Fruit fly (Drosophila melanogaster) whole organism, pupa: ENCODE results near the gene CG7294.

Source experiments
- CG10348 ChIP-seq: fragments of 200-800 bp; sonication (Bioruptor generic); IDR thresholded peaks from 2 replicates; pipeline ENCODE4 v1.3.6; 2022; ENCODE audit warnings: missing biosample characterization, missing genetic modification characterization
- CG12605 ChIP-seq: fragments of 200-800 bp; sonication (Bioruptor generic); IDR thresholded peaks from 2 replicates; pipeline ENCODE4 v1.3.6; 2022; ENCODE audit warnings: missing biosample characterization, missing genetic modification characterization
- CG13204 ChIP-seq: fragments of 200-800 bp; sonication (Bioruptor generic); optimal IDR thresholded peaks from 2 replicates; lab custom pipeline; 2018; ENCODE audit warnings: missing biosample characterization, mild to moderate bottlenecking, missing genetic modification characterization, moderate library complexity
- CG14655 ChIP-seq: fragments of 200-800 bp; sonication (Bioruptor generic); optimal IDR thresholded peaks from 3 replicates; lab custom pipeline; 2017; ENCODE audit warnings: mild to moderate bottlenecking, missing biosample characterization, missing genetic modification reagents, missing genetic modification characterization
- CG15710 ChIP-seq: fragments of 200-800 bp; sonication (Bioruptor generic); optimal IDR thresholded peaks from 2 replicates; lab custom pipeline; 2018; ENCODE audit warnings: missing biosample characterization, mild to moderate bottlenecking, missing genetic modification characterization, moderate library complexity
- CG17806 ChIP-seq: fragments of 200-800 bp; sonication (Bioruptor generic); optimal IDR thresholded peaks from 2 replicates; lab custom pipeline; 2018; ENCODE audit warnings: missing biosample characterization, mild to moderate bottlenecking, missing genetic modification characterization, moderate library complexity
- CG32121 ChIP-seq: fragments of 200-800 bp; sonication (Bioruptor generic); IDR thresholded peaks from 2 replicates; pipeline ENCODE4 v1.3.6; 2022; ENCODE audit warnings: missing biosample characterization, missing genetic modification characterization
- CG34367 ChIP-seq: fragments of 200-800 bp; sonication (Bioruptor generic); optimal IDR thresholded peaks from 2 replicates; lab custom pipeline; 2018; ENCODE audit warnings: missing biosample characterization, mild to moderate bottlenecking, missing genetic modification characterization
- CG4496 ChIP-seq: fragments of 200-800 bp; sonication (Bioruptor generic); IDR thresholded peaks from 3 replicates; pipeline ENCODE4 v1.3.6; 2022; ENCODE audit warnings: missing biosample characterization, missing genetic modification characterization
- CG8159 ChIP-seq: fragments of 200-800 bp; sonication (Bioruptor generic); optimal IDR thresholded peaks from 3 replicates; lab custom pipeline; 2018; ENCODE audit warnings: missing biosample characterization, mild to moderate bottlenecking, missing genetic modification characterization, moderate library complexity
- CG8301 ChIP-seq: fragments of 200-800 bp; sonication (Bioruptor generic); optimal IDR thresholded peaks from 2 replicates; lab custom pipeline; 2018; ENCODE audit warnings: missing biosample characterization, mild to moderate bottlenecking, missing genetic modification characterization
- CG9948 ChIP-seq: fragments of 200-800 bp; sonication (Bioruptor generic); optimal IDR thresholded peaks from 2 replicates; lab custom pipeline; 2018; ENCODE audit warnings: missing biosample characterization, mild to moderate bottlenecking, missing genetic modification characterization, moderate library complexity
- D1 ChIP-seq: fragments of 200-800 bp; sonication (Bioruptor generic); optimal IDR thresholded peaks from 2 replicates; lab custom pipeline; 2018; ENCODE audit warnings: missing biosample characterization, mild to moderate bottlenecking, missing genetic modification characterization, moderate library complexity
- EcR ChIP-seq: fragments of 200-800 bp; sonication (Bioruptor generic); optimal IDR thresholded peaks from 3 replicates; lab custom pipeline; 2019; ENCODE audit warnings: missing biosample characterization, missing genetic modification characterization, mild to moderate bottlenecking, moderate library complexity, missing genetic modification reagents
- Ets98B ChIP-seq: fragments of 200-800 bp; sonication (Bioruptor generic); IDR thresholded peaks from 2 replicates; pipeline ENCODE4 v1.3.6; 2022; ENCODE audit warnings: missing biosample characterization, missing genetic modification characterization
- Pif1A ChIP-seq: fragments of 200-800 bp; sonication (Bioruptor generic); optimal IDR thresholded peaks from 3 replicates; lab custom pipeline; 2016; ENCODE audit warnings: missing biosample characterization, missing genetic modification characterization
- Pif1B ChIP-seq: fragments of 200-800 bp; sonication (Bioruptor generic); optimal IDR thresholded peaks from 3 replicates; lab custom pipeline; 2016; ENCODE audit warnings: missing biosample characterization, missing genetic modification characterization
- Snoo ChIP-seq: fragments of 200-800 bp; sonication (Bioruptor generic); optimal IDR thresholded peaks from 3 replicates; lab custom pipeline; 2017; ENCODE audit warnings: missing biosample characterization, mild to moderate bottlenecking, missing genetic modification characterization, inconsistent platforms
- fd96Ca ChIP-seq: fragments of 200-800 bp; sonication (Bioruptor generic); IDR thresholded peaks from 3 replicates; pipeline ENCODE4 v1.3.6; 2022; ENCODE audit warnings: missing biosample characterization, missing genetic modification characterization
- gl ChIP-seq: fragments of 200-800 bp; sonication (Bioruptor generic); optimal IDR thresholded peaks from 2 replicates; lab custom pipeline; 2018; ENCODE audit warnings: missing biosample characterization, mild to moderate bottlenecking, missing genetic modification characterization
- rn ChIP-seq: fragments of 200-800 bp; sonication (Bioruptor generic); IDR thresholded peaks from 2 replicates; pipeline ENCODE4 v1.3.6; 2022; ENCODE audit warnings: missing biosample characterization, missing genetic modification characterization

Gene CG7294

dm6 chr2L:10689221-10690034, at the start of gene CG7294:
Gene CG7294 (minus strand): TSS chr2L:10689271.
- TF ChIP-seq CG8159 (tag; lab: Kevin White, UChicago): no peak

- TF ChIP-seq CG12605 (GFP tag; lab: Robert Waterston, UW) (no peak), EcR (GFP tag; lab: Kevin White, UChicago) (no peak), Pif1B (GFP tag; lab: Kevin White, UChicago) (no peak), CG15710 (peak; percentile 10), Pif1A (GFP tag; lab: Kevin White, UChicago) (no peak), gl (tag; lab: Kevin White, UChicago) (no peak), Ets98B (GFP tag; lab: Robert Waterston, UW) (peak; percentile 82), CG8159 (tag; lab: Kevin White, UChicago) (peak; percentile 35), rn (GFP tag; lab: Robert Waterston, UW) (no peak), CG34367 (tag; lab: Kevin White, UChicago) (no peak), Snoo (tag; lab: Kevin White, UChicago) (no peak), CG4496 (peak; percentile 75), CG13204 (GFP tag; lab: Kevin White, UChicago) (no peak), CG32121 (peak; percentile 80), CG17806 (tag; lab: Kevin White, UChicago) (peak; percentile 21), D1 (tag; lab: Kevin White, UChicago) (no peak), fd96Ca (GFP tag; lab: Robert Waterston, UW) (peak; percentile 91), CG8301 (no peak), CG10348 (GFP tag; lab: Robert Waterston, UW) (no peak), CG9948 (tag; lab: Kevin White, UChicago) (no peak), CG14655 (GFP tag; lab: Kevin White, UChicago) (no peak)
Measured at dm6 chr2L:10736993-10737756, 48.1 kb upstream of the CG7294 start, which contains the start of the genes Vha16-5 and CG12299. Gene Vha16-5 (minus strand): TSS chr2L:10737043. Gene CG12299 (plus strand): TSS chr2L:10737345.

- no peak for TF ChIP-seq CG9948 (tag; lab: Kevin White, UChicago)
- 0 out of 3 replicates have a peak, but pooled peaks have one; percentile 16 for TF ChIP-seq CG4496
- no peak for TF ChIP-seq CG13204 (GFP tag; lab: Kevin White, UChicago)
- TF ChIP-seq CG8159 (tag; lab: Kevin White, UChicago): no peak
- TF ChIP-seq CG17806 (tag; lab: Kevin White, UChicago): no peak
Measured at dm6 chr2L:10735923-10736322, 46.9 kb upstream of the CG7294 start, which contains the start of gene Nup107. Gene Nup107 (minus strand): TSS chr2L:10736071.

dm6 chr2L:10732343-10732808, 43.3 kb upstream of the CG7294 start, which contains the start of the genes EMC3 and Dpy-30L1:
Gene EMC3 (minus strand): TSS chr2L:10732423.
Gene Dpy-30L1 (plus strand): TSS chr2L:10732653.
- TF ChIP-seq CG32121 (no peak), CG14655 (GFP tag; lab: Kevin White, UChicago) (no peak), Pif1A (GFP tag; lab: Kevin White, UChicago) (no peak), Pif1B (GFP tag; lab: Kevin White, UChicago) (no peak), CG13204 (GFP tag; lab: Kevin White, UChicago) (no peak), rn (GFP tag; lab: Robert Waterston, UW) (no peak), CG34367 (tag; lab: Kevin White, UChicago) (no peak), CG10348 (GFP tag; lab: Robert Waterston, UW) (no peak), fd96Ca (GFP tag; lab: Robert Waterston, UW) (no peak), CG4496 (peak; percentile 20; the same call in 1 of the 3 replicates), EcR (GFP tag; lab: Kevin White, UChicago) (no peak), gl (tag; lab: Kevin White, UChicago) (no peak), CG8301 (no peak), CG15710 (peak; percentile 53), Snoo (tag; lab: Kevin White, UChicago) (peak; percentile 27), CG8159 (tag; lab: Kevin White, UChicago) (no peak), CG12605 (GFP tag; lab: Robert Waterston, UW) (no peak), Ets98B (GFP tag; lab: Robert Waterston, UW) (peak; percentile 43; the same call in 1 of the 2 replicates), CG17806 (tag; lab: Kevin White, UChicago) (peak; percentile 35), CG9948 (tag; lab: Kevin White, UChicago) (peak; percentile 5), D1 (tag; lab: Kevin White, UChicago) (no peak)

- TF ChIP-seq CG8159 (tag; lab: Kevin White, UChicago) (no peak), CG4496 (no peak), EcR (GFP tag; lab: Kevin White, UChicago) (no peak), CG10348 (GFP tag; lab: Robert Waterston, UW) (no peak)
- TF ChIP-seq, all 21 proteins: peak for 0
Measured at dm6 chr2L:10729955-10730354, 40.9 kb upstream of the CG7294 start, which contains the start of gene CG17118. Gene CG17118 (plus strand): TSS chr2L:10730255.
